Fruit fly (Drosophila melanogaster): ENCODE results near the gene SNF4Agamma.
A peak's percentile ranks its signal among the peaks of the same experiment; 100 is the strongest.

The SNF4Agamma gene

dm6 chr3R:21218733-21219165 is 78.2 kb downstream of the SNF4Agamma start, which contains the start of the genes Smyd5 and Oga:
TSS of gene Smyd5 (minus strand) at chr3R:21218791.
TSS of gene Oga (plus strand) at chr3R:21219077.
- TF ChIP-seq spab (GFP tag; optimal IDR thresholded peaks at IDR 0.05), result no peak
- TF ChIP-seq Hr4 (GFP tag; optimal IDR thresholded peaks at IDR 0.05), result no peak
- TF ChIP-seq vri (GFP tag; optimal IDR thresholded peaks at IDR 0.05), result no peak
- no peak for TF ChIP-seq svp (GFP tag)
- TF ChIP-seq pdm3 (GFP tag; optimal IDR thresholded peaks at IDR 0.05), result no peak
- TF ChIP-seq CG7368 (GFP tag; optimal IDR thresholded peaks at IDR 0.05), result no peak
- TF ChIP-seq CG8119 (GFP tag; IDR thresholded peaks at IDR 0.05), result no peak
- TF ChIP-seq fd59A (GFP tag; optimal IDR thresholded peaks at IDR 0.05), result no peak
- no peak for TF ChIP-seq CG9139 (GFP tag; optimal IDR thresholded peaks at IDR 0.05)
- TF ChIP-seq CG6163 (GFP tag; IDR thresholded peaks at IDR 0.05), result no peak
- no peak for TF ChIP-seq Eip93F (GFP tag; optimal IDR thresholded peaks at IDR 0.05)
- no peak for TF ChIP-seq CG4318 (GFP tag; optimal IDR thresholded peaks at IDR 0.05)
- TF ChIP-seq acj6 (GFP tag; optimal IDR thresholded peaks at IDR 0.05), result peak; percentile 25
- no peak for TF ChIP-seq Blimp-1 (GFP tag; optimal IDR thresholded peaks at IDR 0.05)
- TF ChIP-seq OdsH (GFP tag; optimal IDR thresholded peaks at IDR 0.05), result no peak
- peak; percentile 48 for TF ChIP-seq esn (GFP tag; optimal IDR thresholded peaks at IDR 0.05)
- TF ChIP-seq net (GFP tag; optimal IDR thresholded peaks at IDR 0.05), result no peak
- no peak for TF ChIP-seq CG1621 (tag; optimal IDR thresholded peaks at IDR 0.05)
- TF ChIP-seq Sox14 (GFP tag; optimal IDR thresholded peaks at IDR 0.05), result peak; percentile 24
- TF ChIP-seq eg (GFP tag; IDR thresholded peaks at IDR 0.05), result no peak
- peak; percentile 76 for TF ChIP-seq Eip78C (GFP tag)
- no peak for TF ChIP-seq CG16779 (tag; optimal IDR thresholded peaks at IDR 0.05)
- TF ChIP-seq CG11294 (GFP tag; IDR thresholded peaks at IDR 0.05), result no peak
- TF ChIP-seq CG11902 (GFP tag; optimal IDR thresholded peaks at IDR 0.05), result no peak
- no peak for TF ChIP-seq fd85E (GFP tag; optimal IDR thresholded peaks at IDR 0.05)
- no peak for TF ChIP-seq Sox102F (GFP tag; optimal IDR thresholded peaks at IDR 0.05)
- TF ChIP-seq CG8319 (GFP tag; optimal IDR thresholded peaks at IDR 0.05), result no peak
- TF ChIP-seq CG32006 (GFP tag; optimal IDR thresholded peaks at IDR 0.05), result no peak
- no peak for TF ChIP-seq CG34406 (GFP tag; optimal IDR thresholded peaks at IDR 0.05)
- TF ChIP-seq Ets21C (GFP tag; optimal IDR thresholded peaks at IDR 0.05), result no peak
- peak; percentile 14 for TF ChIP-seq Hr39 (GFP tag; optimal IDR thresholded peaks at IDR 0.05)
- TF ChIP-seq CG10669 (GFP tag; optimal IDR thresholded peaks at IDR 0.05), result no peak
- TF ChIP-seq Ets96B (tag; optimal IDR thresholded peaks at IDR 0.05), result no peak
- no peak for TF ChIP-seq cyc (GFP tag; optimal IDR thresholded peaks at IDR 0.05)
- no peak for TF ChIP-seq Smox (GFP tag; optimal IDR thresholded peaks at IDR 0.05)
- no peak for TF ChIP-seq ss (GFP tag; optimal IDR thresholded peaks at IDR 0.05)
- TF ChIP-seq CG3032 (tag; optimal IDR thresholded peaks at IDR 0.05), result peak; percentile 8
- no peak for TF ChIP-seq CG8632 (GFP tag; optimal IDR thresholded peaks at IDR 0.05)
- TF ChIP-seq CG10631 (GFP tag; optimal IDR thresholded peaks at IDR 0.05), result no peak
- TF ChIP-seq Hr38 (GFP tag; optimal IDR thresholded peaks at IDR 0.05), result no peak
- peak; percentile 30 for TF ChIP-seq topi (GFP tag; optimal IDR thresholded peaks at IDR 0.05)
- no peak for TF ChIP-seq CG11762 (GFP tag; optimal IDR thresholded peaks at IDR 0.05; ENCODE audit: insufficient read depth)
- TF ChIP-seq Eip75B (GFP tag; optimal IDR thresholded peaks at IDR 0.05), result no peak
- no peak for TF ChIP-seq CG15336 (GFP tag; IDR thresholded peaks at IDR 0.05)
- no peak for TF ChIP-seq achi (GFP tag; optimal IDR thresholded peaks at IDR 0.05)
- TF ChIP-seq Lpt (GFP tag; optimal IDR thresholded peaks at IDR 0.05), result no peak
- TF ChIP-seq CG3919 (GFP tag; optimal IDR thresholded peaks at IDR 0.05), result no peak
- TF ChIP-seq dsx (GFP tag; optimal IDR thresholded peaks at IDR 0.05; ENCODE audit: poor library complexity, severe bottlenecking), result no peak
- peak; percentile 14 for TF ChIP-seq CG31627 (GFP tag; optimal IDR thresholded peaks at IDR 0.05)
- peak; percentile 37 for TF ChIP-seq lz (GFP tag; optimal IDR thresholded peaks at IDR 0.05)
- peak; percentile 68 for TF ChIP-seq fkh (GFP tag; optimal IDR thresholded peaks at IDR 0.05)
- no peak for TF ChIP-seq Gug (GFP tag; IDR thresholded peaks at IDR 0.05)
- TF ChIP-seq salr (GFP tag; optimal IDR thresholded peaks at IDR 0.05), result no peak
